Worm (Caenorhabditis elegans) whole organism, L1 larva: Measurements from ENCODE around the gene ncs-3.

Experiments used
- C34B4.2 ChIP-seq: sonication (generic microtip); optimal IDR thresholded peaks from 2 replicates; lab custom pipeline; 2017; ENCODE audit warnings: mild to moderate bottlenecking, missing genetic modification characterization, missing compliant biosample characterization
- F16B12.6 ChIP-seq: fragments of 150-350 bp; optimal IDR thresholded peaks from 2 replicates; lab custom pipeline; 2014; ENCODE audit warnings: missing biosample characterization, missing genetic modification characterization
- aha-1 ChIP-seq: fragments of 150-350 bp; optimal IDR thresholded peaks from 2 replicates; lab custom pipeline; 2014; ENCODE audit warnings: missing biosample characterization, missing genetic modification characterization
- blmp-1 ChIP-seq: fragments of 150-350 bp; optimal IDR thresholded peaks from 2 replicates; lab custom pipeline; 2014; ENCODE audit warnings: missing biosample characterization, missing genetic modification characterization
- ceh-63 ChIP-seq: fragments of 200-800 bp; sonication (Bioruptor generic); optimal IDR thresholded peaks from 2 replicates; lab custom pipeline; 2018; ENCODE audit warnings: mild to moderate bottlenecking, missing genetic modification characterization, missing compliant biosample characterization
- ceh-8 ChIP-seq: fragments of 200-800 bp; sonication (Bioruptor generic); optimal IDR thresholded peaks from 2 replicates; lab custom pipeline; 2018; ENCODE audit warnings: mild to moderate bottlenecking, missing genetic modification characterization, moderate library complexity, missing compliant biosample characterization
- ces-1 ChIP-seq: fragments of 150-350 bp; optimal IDR thresholded peaks from 2 replicates; lab custom pipeline; 2014; ENCODE audit warnings: missing biosample characterization, missing genetic modification reagents, missing genetic modification characterization
- dsc-1 ChIP-seq: sonication (generic microtip); optimal IDR thresholded peaks from 2 replicates; lab custom pipeline; 2016; ENCODE audit warnings: mild to moderate bottlenecking, missing genetic modification characterization, missing compliant biosample characterization
- efl-1 ChIP-seq, 4 experiments: fragments of 150-350 bp; optimal IDR thresholded peaks in 3 of 4; peaks in 1 of 4; 1 replicate in 1 of 4; 2 replicates in 3 of 4; lab custom pipeline; 2014; ENCODE audit warnings: missing biosample characterization in 2 of 4, missing genetic modification characterization in 2 of 4, missing genetic modification reagents in 2 of 4
- elt-2 ChIP-seq: sonication (generic microtip); optimal IDR thresholded peaks from 2 replicates; lab custom pipeline; 2016; ENCODE audit warnings: missing genetic modification characterization, mild to moderate bottlenecking, inconsistent platforms, missing compliant biosample characterization, missing genetic modification reagents
- fkh-4 ChIP-seq: sonication (generic microtip); optimal IDR thresholded peaks from 2 replicates; lab custom pipeline; 2016; ENCODE audit warnings: missing compliant biosample characterization, missing genetic modification characterization, borderline replicate concordance
- hpl-2 ChIP-seq: fragments of 150-350 bp; optimal IDR thresholded peaks from 2 replicates; lab custom pipeline; 2014; ENCODE audit warnings: missing biosample characterization, missing genetic modification reagents, missing genetic modification characterization
- isw-1 ChIP-seq: fragments of 200-800 bp; sonication (Bioruptor generic); IDR thresholded peaks from 2 replicates; pipeline ENCODE4 v1.3.6; 2022; ENCODE audit warnings: missing genetic modification characterization, missing compliant biosample characterization
- jun-1 ChIP-seq: fragments of 150-350 bp; optimal IDR thresholded peaks from 2 replicates; lab custom pipeline; 2014; ENCODE audit warnings: missing biosample characterization, missing genetic modification reagents, missing genetic modification characterization
- lin-13 ChIP-seq: fragments of 150-350 bp; optimal IDR thresholded peaks from 2 replicates; lab custom pipeline; 2014; ENCODE audit warnings: missing biosample characterization, missing genetic modification reagents, missing genetic modification characterization
- lin-15B ChIP-seq: fragments of 150-350 bp; sonication (generic microtip); optimal IDR thresholded peaks from 3 replicates; lab custom pipeline; 2014; ENCODE audit warnings: missing biosample characterization, missing genetic modification characterization
- lin-35 ChIP-seq, 2 experiments: fragments of 150-350 bp; optimal IDR thresholded peaks; 2 replicates each; lab custom pipeline; 2014; ENCODE audit warnings: missing biosample characterization in 2 of 2, missing genetic modification characterization in 2 of 2, missing genetic modification reagents in 2 of 2
- lir-3 ChIP-seq: sonication (generic microtip); optimal IDR thresholded peaks from 2 replicates; lab custom pipeline; 2016; ENCODE audit warnings: mild to moderate bottlenecking, missing genetic modification characterization, moderate library complexity, missing compliant biosample characterization; ENCODE audit not compliant: poor library complexity
- mdl-1 ChIP-seq, 2 experiments: fragments of 150-350 bp; optimal IDR thresholded peaks; 2 replicates each; lab custom pipeline; 2014 to 2017; ENCODE audit warnings: missing biosample characterization in 2 of 2, missing genetic modification characterization in 2 of 2, inconsistent platforms in 1 of 2
- nhr-11 ChIP-seq: fragments of 150-350 bp; optimal IDR thresholded peaks from 2 replicates; lab custom pipeline; 2014; ENCODE audit warnings: missing biosample characterization, missing genetic modification characterization
- nhr-12 ChIP-seq: sonication (generic microtip); optimal IDR thresholded peaks from 2 replicates; lab custom pipeline; 2017; ENCODE audit warnings: missing biosample characterization, missing genetic modification characterization
- nhr-19 ChIP-seq: fragments of 200-800 bp; sonication (Bioruptor generic); conservative IDR thresholded peaks from 2 replicates; pipeline ENCODE4 v1.3.6; 2022; ENCODE audit warnings: missing genetic modification characterization, missing compliant biosample characterization
- nhr-20 ChIP-seq: sonication (generic microtip); optimal IDR thresholded peaks from 2 replicates; lab custom pipeline; 2016; ENCODE audit warnings: mild to moderate bottlenecking, missing genetic modification characterization, missing compliant biosample characterization
- nhr-237 ChIP-seq: fragments of 150-350 bp; optimal IDR thresholded peaks from 2 replicates; lab custom pipeline; 2014; ENCODE audit warnings: missing biosample characterization, missing genetic modification characterization
- nhr-47 ChIP-seq: sonication (generic microtip); optimal IDR thresholded peaks from 2 replicates; lab custom pipeline; 2016; ENCODE audit warnings: mild to moderate bottlenecking, missing genetic modification characterization, moderate library complexity, missing compliant biosample characterization
- nhr-76 ChIP-seq: sonication (generic microtip); optimal IDR thresholded peaks from 2 replicates; lab custom pipeline; 2017; ENCODE audit warnings: missing biosample characterization, missing genetic modification characterization
- nhr-85 ChIP-seq: sonication (generic microtip); peaks from one replicate; lab custom pipeline; 2016; ENCODE audit warnings: missing genetic modification characterization, inconsistent platforms, missing compliant biosample characterization
- nhr-90 ChIP-seq: sonication (generic microtip); optimal IDR thresholded peaks from 2 replicates; lab custom pipeline; 2016; ENCODE audit warnings: mild to moderate bottlenecking, missing genetic modification characterization, missing compliant biosample characterization; ENCODE audit not compliant: poor library complexity
- pqm-1 ChIP-seq: sonication (generic microtip); optimal IDR thresholded peaks from 3 replicates; lab custom pipeline; 2017; ENCODE audit warnings: missing biosample characterization, missing genetic modification characterization
- rnt-1 ChIP-seq: sonication (generic microtip); optimal IDR thresholded peaks from 2 replicates; lab custom pipeline; 2016; ENCODE audit warnings: mild to moderate bottlenecking, missing genetic modification characterization, moderate library complexity, missing compliant biosample characterization
- skn-1 ChIP-seq: fragments of 150-350 bp; optimal IDR thresholded peaks from 2 replicates; lab custom pipeline; 2014; ENCODE audit warnings: missing biosample characterization, missing genetic modification characterization
- snpc-4 ChIP-seq: fragments of 150-350 bp; optimal IDR thresholded peaks from 2 replicates; lab custom pipeline; 2014; ENCODE audit warnings: missing biosample characterization, missing genetic modification characterization
- snu-23 ChIP-seq: sonication (generic microtip); optimal IDR thresholded peaks from 2 replicates; lab custom pipeline; 2016; ENCODE audit warnings: missing genetic modification characterization, missing compliant biosample characterization
- sup-37 ChIP-seq: fragments of 200-800 bp; sonication (Bioruptor generic); optimal IDR thresholded peaks from 2 replicates; lab custom pipeline; 2018; ENCODE audit warnings: mild to moderate bottlenecking, missing genetic modification characterization, missing compliant biosample characterization
- tbx-2 ChIP-seq: sonication (generic microtip); optimal IDR thresholded peaks from 2 replicates; lab custom pipeline; 2016; ENCODE audit warnings: missing genetic modification characterization, missing compliant biosample characterization
- unc-30 ChIP-seq: sonication (generic microtip); optimal IDR thresholded peaks from 2 replicates; lab custom pipeline; 2017; ENCODE audit warnings: missing biosample characterization, missing genetic modification characterization
- unc-62 ChIP-seq: fragments of 150-350 bp; optimal IDR thresholded peaks from 2 replicates; lab custom pipeline; 2014; ENCODE audit warnings: missing biosample characterization, missing genetic modification reagents, missing genetic modification characterization
- unc-86 ChIP-seq: sonication (generic microtip); optimal IDR thresholded peaks from 2 replicates; lab custom pipeline; 2016; ENCODE audit warnings: missing genetic modification characterization, missing compliant biosample characterization
- vab-15 ChIP-seq: sonication (generic microtip); optimal IDR thresholded peaks from 2 replicates; lab custom pipeline; 2017; ENCODE audit warnings: missing genotype, mild to moderate bottlenecking, missing genetic modification characterization, missing compliant biosample characterization
- xbp-1 ChIP-seq: sonication (generic microtip); optimal IDR thresholded peaks from 2 replicates; lab custom pipeline; 2016; ENCODE audit warnings: missing genetic modification characterization, missing compliant biosample characterization
- zip-4 ChIP-seq: fragments of 200-800 bp; sonication (Bioruptor generic); optimal IDR thresholded peaks from 2 replicates; lab custom pipeline; 2018; ENCODE audit warnings: mild to moderate bottlenecking, missing genetic modification characterization, moderate library complexity, missing compliant biosample characterization
- ztf-4 ChIP-seq: fragments of 150-350 bp; optimal IDR thresholded peaks from 2 replicates; lab custom pipeline; 2014; ENCODE audit warnings: missing biosample characterization, missing genetic modification characterization

ncs-3 gene

ce11 chrX:1035039-1035598, 18.8 kb upstream of the ncs-3 start, which contains the start of the genes stau-1 and sec-22 (continued):
- peak; percentile 47 for TF ChIP-seq snu-23 (GFP tag; lab: Kevin White, UChicago)
- TF ChIP-seq F16B12.6, result no peak
- TF ChIP-seq blmp-1 (tag; lab: Kevin White, UChicago), result peak; percentile 70
- peak; percentile 34 for TF ChIP-seq rnt-1 (tag; lab: Kevin White, UChicago)
- TF ChIP-seq efl-1 (optimal IDR thresholded peaks at IDR 0.05; lab: Kevin White, UChicago), result peak in 1 of 2 experiments; percentile 21
- no peak for TF ChIP-seq efl-1 (GFP tag; optimal IDR thresholded peaks at IDR 0.05 in 1 of 2; lab: Kevin White, UChicago)
- TF ChIP-seq unc-62 (GFP tag; lab: Kevin White, UChicago), result no peak

DNA sequence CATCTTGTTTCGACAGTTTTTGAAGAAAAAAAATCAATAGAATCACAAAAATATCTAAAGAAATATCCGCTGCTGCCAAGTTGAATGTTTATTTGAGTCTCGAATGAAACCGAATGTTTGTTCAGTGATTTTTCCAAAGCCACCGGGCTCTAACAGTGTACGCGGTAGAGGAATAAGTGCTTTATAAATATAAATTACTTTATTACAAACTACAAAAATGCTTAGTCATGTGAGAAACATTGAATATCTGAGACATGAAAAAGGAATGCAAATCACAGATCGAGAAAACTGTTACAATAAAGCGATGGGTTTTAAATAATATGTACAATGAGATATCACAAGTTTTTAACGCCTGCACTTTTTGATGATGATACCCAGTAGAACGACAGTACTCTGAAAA, 15.5 kb upstream of the ncs-3 start, which contains the start of gene F55A4.7:
TSS of gene F55A4.7 (minus strand) at position 101 of the 400 bp plus-strand sequence.
- TF ChIP-seq efl-1 (optimal IDR thresholded peaks at IDR 0.05; lab: Kevin White, UChicago), result no peak
- no peak for TF ChIP-seq efl-1 (GFP tag; optimal IDR thresholded peaks at IDR 0.05 in 1 of 2; lab: Kevin White, UChicago)
- TF ChIP-seq nhr-85 (tag; lab: Kevin White, UChicago), result peak; percentile 20

DNA sequence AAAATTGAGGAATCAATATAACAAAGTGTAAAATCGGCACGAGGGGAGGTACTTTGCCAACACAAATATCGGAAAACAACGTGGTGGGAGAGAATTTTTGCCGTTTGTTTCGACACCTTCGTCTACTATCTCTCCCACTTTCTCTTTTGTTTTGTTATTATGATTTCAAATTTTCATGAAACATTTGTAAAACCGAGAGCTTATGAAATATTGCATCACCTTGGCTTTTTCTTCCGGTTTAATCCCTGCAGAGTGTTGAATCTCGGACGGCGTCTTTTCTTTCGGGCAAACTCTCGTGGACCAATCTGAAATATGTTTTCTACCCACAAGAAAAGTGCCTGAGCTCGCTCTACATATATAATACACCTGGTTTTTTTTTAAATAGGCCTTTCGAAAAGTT, 9.6 kb upstream of the ncs-3 start:
- TF ChIP-seq lin-35 (GFP tag; optimal IDR thresholded peaks at IDR 0.05; lab: Kevin White, UChicago), result no peak
- peak; percentile 69 for TF ChIP-seq skn-1 (tag; lab: Kevin White, UChicago)

DNA sequence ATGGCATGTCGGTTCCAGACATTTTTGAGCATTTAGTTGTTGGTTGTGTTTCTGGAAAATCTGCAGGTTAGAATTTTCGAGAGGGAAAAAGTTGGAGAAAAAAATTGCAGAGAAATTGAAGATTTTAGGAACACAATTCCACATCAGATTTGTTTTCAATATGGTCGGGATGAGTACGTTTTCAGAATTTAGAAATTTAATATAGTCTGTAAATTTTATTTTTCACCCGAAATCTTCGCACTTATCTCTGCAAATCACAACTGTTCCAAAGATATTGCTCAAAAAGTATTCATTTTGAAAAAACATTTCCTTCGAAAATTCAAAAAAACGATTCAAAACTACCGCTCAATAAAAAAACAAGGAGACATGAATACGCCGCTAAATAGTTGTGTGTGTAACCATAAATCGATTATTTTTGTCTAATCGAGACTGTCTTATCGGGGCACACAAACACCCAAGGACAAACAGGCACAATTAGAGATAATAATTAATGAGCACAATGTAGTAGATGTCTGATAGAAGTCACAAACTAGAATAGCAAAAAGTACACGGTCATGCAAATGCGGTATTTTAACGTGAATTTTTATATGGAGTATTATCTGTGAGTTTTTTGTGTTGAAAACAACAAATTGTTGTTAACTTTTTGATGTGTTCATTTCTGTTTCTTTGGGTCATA, 7.6 kb upstream of the ncs-3 start, which contains the start of gene vpat-1:
TSS of gene vpat-1 (minus strand) at position 51 of the 676 bp plus-strand sequence.
- TF ChIP-seq nhr-76 (tag; lab: Kevin White, UChicago), result no peak
- no peak for TF ChIP-seq jun-1 (tag; lab: Kevin White, UChicago)
- TF ChIP-seq nhr-12 (tag; lab: Kevin White, UChicago), result no peak
- no peak for TF ChIP-seq snpc-4 (tag; lab: Kevin White, UChicago)
- no peak for TF ChIP-seq nhr-47
- no peak for TF ChIP-seq ceh-63 (GFP tag; lab: Kevin White, UChicago)
- TF ChIP-seq lin-15B (tag; lab: Kevin White, UChicago), result no peak
- peak; percentile 8 for TF ChIP-seq nhr-20 (tag; lab: Kevin White, UChicago)
- no peak for TF ChIP-seq mdl-1 (tag; optimal IDR thresholded peaks at IDR 0.05; lab: Kevin White, UChicago)
- TF ChIP-seq xbp-1 (tag; lab: Kevin White, UChicago), result no peak
- TF ChIP-seq elt-2 (tag; lab: Kevin White, UChicago), result peak; percentile 76
- TF ChIP-seq nhr-237, result no peak

DNA sequence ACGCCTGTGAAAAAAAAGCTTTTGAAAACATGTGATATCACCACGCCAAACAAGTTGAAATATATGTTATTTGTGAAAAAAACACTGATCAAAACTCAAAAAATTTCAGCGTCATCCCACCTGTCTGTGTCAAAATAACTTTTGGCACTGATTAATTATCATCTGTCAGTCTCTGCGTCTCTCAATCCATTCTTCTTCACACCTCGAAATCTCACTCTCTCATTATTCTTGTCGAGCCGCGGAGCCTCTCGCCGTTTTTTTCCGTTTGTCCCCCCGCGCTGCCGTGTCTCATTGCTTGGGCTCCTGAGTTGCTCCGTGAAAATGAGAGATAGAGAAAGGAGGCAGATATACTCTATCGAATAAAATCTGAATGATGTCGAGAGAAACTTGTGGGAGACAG, 2.8 kb upstream of the ncs-3 start:
- TF ChIP-seq unc-86, result no peak
- TF ChIP-seq sup-37 (GFP tag; lab: Kevin White, UChicago), result no peak
- TF ChIP-seq ztf-4, result no peak
- TF ChIP-seq tbx-2 (tag; lab: Kevin White, UChicago), result peak; percentile 42
- TF ChIP-seq F16B12.6, result no peak
- no peak for TF ChIP-seq jun-1 (tag; lab: Kevin White, UChicago)
- TF ChIP-seq nhr-11, result no peak
- no peak for TF ChIP-seq nhr-90 (tag; lab: Kevin White, UChicago)
- no peak for TF ChIP-seq nhr-76 (tag; lab: Kevin White, UChicago)
- TF ChIP-seq aha-1, result no peak
- no peak for TF ChIP-seq isw-1 (GFP tag; lab: Robert Waterston, UW)
- TF ChIP-seq C34B4.2 (tag; lab: Kevin White, UChicago), result no peak
- no peak for TF ChIP-seq lin-13 (GFP tag; lab: Kevin White, UChicago)
- no peak for TF ChIP-seq hpl-2 (GFP tag; lab: Kevin White, UChicago)
- TF ChIP-seq skn-1 (tag; lab: Kevin White, UChicago), result peak; percentile 54
- no peak for TF ChIP-seq pqm-1 (tag; lab: Kevin White, UChicago)
- no peak for TF ChIP-seq ceh-63 (GFP tag; lab: Kevin White, UChicago)
- no peak for TF ChIP-seq ceh-8 (GFP tag; lab: Kevin White, UChicago)
- TF ChIP-seq vab-15 (tag; lab: Kevin White, UChicago), result no peak
- TF ChIP-seq dsc-1 (tag; lab: Kevin White, UChicago), result peak; percentile 80
- TF ChIP-seq lir-3 (tag; lab: Kevin White, UChicago), result no peak
- TF ChIP-seq zip-4 (GFP tag; lab: Kevin White, UChicago), result no peak
- TF ChIP-seq ces-1 (GFP tag; lab: Kevin White, UChicago), result no peak
- TF ChIP-seq mdl-1 (tag; optimal IDR thresholded peaks at IDR 0.05; lab: Kevin White, UChicago), result no peak
- TF ChIP-seq fkh-4 (tag; lab: Kevin White, UChicago), result no peak
- no peak for TF ChIP-seq unc-30 (tag; lab: Kevin White, UChicago)
- TF ChIP-seq elt-2 (tag; lab: Kevin White, UChicago), result no peak
- 0 out of 2 replicates have a peak, but pooled peaks have one; percentile 36 for TF ChIP-seq nhr-19 (GFP tag; lab: Robert Waterston, UW)
